Worm (Caenorhabditis elegans) whole organism, young adult: Measurements from ENCODE around the gene C48D1.1.

ENCODE experiments used
- rec-8 ChIP-seq, 2 experiments: sonication (generic microtip); optimal IDR thresholded peaks; 2 replicates each; lab custom pipeline; 2016; ENCODE audit warnings: mild to moderate bottlenecking in 2 of 2, missing genetic modification characterization in 2 of 2, missing genetic modification reagents in 2 of 2, missing genotype in 2 of 2, missing biosample characterization in 1 of 2, missing compliant biosample characterization in 1 of 2, moderate library complexity in 1 of 2
- somi-1 ChIP-seq: fragments of 200-800 bp; sonication (Bioruptor generic); optimal IDR thresholded peaks from 2 replicates; lab custom pipeline; 2018; ENCODE audit warnings: mild to moderate bottlenecking, missing genetic modification characterization, missing compliant biosample characterization

ce11 chrIV:13244024-13244423 lies 46.8 kb upstream of the C48D1.1 start, which contains the start of gene cox-11:
- no peak for TF ChIP-seq somi-1 (GFP tag; lab: Kevin White, UChicago)
- no peak for TF ChIP-seq rec-8 (tag; optimal IDR thresholded peaks at IDR 0.05; lab: Kevin White, UChicago)
